Fruit fly (Drosophila melanogaster): Measurements from ENCODE around the gene GckIII.

GckIII gene

dm6 chr3R:17060244-17060664 is 25.1 kb upstream of the GckIII start (continued):
- TF ChIP-seq bcd (GFP tag; optimal IDR thresholded peaks at IDR 0.05) (peak; percentile 47), CG30403 (GFP tag; optimal IDR thresholded peaks at IDR 0.05) (peak; percentile 73), cas (GFP tag; IDR thresholded peaks at IDR 0.05) (no peak), klu (GFP tag; IDR thresholded peaks at IDR 0.05) (no peak), sob (GFP tag; IDR thresholded peaks at IDR 0.05) (no peak), toy (GFP tag; IDR thresholded peaks at IDR 0.05) (no peak), pnt (GFP tag; optimal IDR thresholded peaks at IDR 0.05) (peak; percentile 10), CG14014 (GFP tag; IDR thresholded peaks at IDR 0.05) (no peak), ttk (GFP tag; IDR thresholded peaks at IDR 0.05) (no peak), chinmo (GFP tag; IDR thresholded peaks at IDR 0.05; ENCODE audit: partially characterized antibody) (no peak), Dip2 (GFP tag; IDR thresholded peaks at IDR 0.05) (no peak), Asciz (GFP tag; optimal IDR thresholded peaks at IDR 0.05) (peak; percentile 69), cg (GFP tag; optimal IDR thresholded peaks at IDR 0.05) (no peak), ind (GFP tag; optimal IDR thresholded peaks at IDR 0.05) (peak; percentile 48), lilli (GFP tag; optimal IDR thresholded peaks at IDR 0.05) (peak; percentile 26), Dref (GFP tag; IDR thresholded peaks at IDR 0.05) (no peak), NfI (GFP tag; optimal IDR thresholded peaks at IDR 0.05) (peak; percentile 12), gsb (GFP tag; IDR thresholded peaks at IDR 0.05) (no peak), CG10321 (GFP tag; IDR thresholded peaks at IDR 0.05) (no peak), lab (GFP tag; optimal IDR thresholded peaks at IDR 0.05) (peak; percentile 35), Jarid2 (GFP tag; optimal IDR thresholded peaks at IDR 0.05) (peak; percentile 16), CG2678 (tag; optimal IDR thresholded peaks at IDR 0.05) (peak; percentile 72), CG1832 (GFP tag; optimal IDR thresholded peaks at IDR 0.05) (no peak), Oli (tag; optimal IDR thresholded peaks at IDR 0.05) (peak; percentile 71), CG1792 (GFP tag; optimal IDR thresholded peaks at IDR 0.05) (no peak), en (GFP tag; optimal IDR thresholded peaks at IDR 0.05) (no peak), Sin3A (optimal IDR thresholded peaks at IDR 0.05) (no peak), tap (tag; optimal IDR thresholded peaks at IDR 0.05) (no peak), CG9797 (GFP tag; optimal IDR thresholded peaks at IDR 0.05) (no peak), usp (GFP tag; optimal IDR thresholded peaks at IDR 0.05) (no peak), fd64A (GFP tag; optimal IDR thresholded peaks at IDR 0.05) (no peak), CG6689 (GFP tag; IDR thresholded peaks at IDR 0.05) (0 out of 2 replicates have a peak, but pooled peaks have one; percentile 44), CG32772 (GFP tag; IDR thresholded peaks at IDR 0.05) (no peak; the same call in 1 of the 2 replicates), CG6813 (GFP tag; optimal IDR thresholded peaks at IDR 0.05) (no peak), CG7745 (tag; optimal IDR thresholded peaks at IDR 0.05) (no peak), Fer3 (tag; optimal IDR thresholded peaks at IDR 0.05) (no peak), CG34376 (GFP tag; optimal IDR thresholded peaks at IDR 0.05) (no peak), B-H1 (GFP tag; IDR thresholded peaks at IDR 0.05) (no peak), wor (GFP tag; IDR thresholded peaks at IDR 0.05) (peak; percentile 49; the same call in 1 of the 2 replicates), Rfx (GFP tag; IDR thresholded peaks at IDR 0.05) (peak; percentile 9; the same call in 1 of the 2 replicates), salm (tag; optimal IDR thresholded peaks at IDR 0.05) (no peak), YL-1 (GFP tag; optimal IDR thresholded peaks at IDR 0.05) (no peak), gfzf (GFP tag; optimal IDR thresholded peaks at IDR 0.05) (no peak), CG7786 (GFP tag; optimal IDR thresholded peaks at IDR 0.05) (peak; percentile 19), Chrac-16 (GFP tag; optimal IDR thresholded peaks at IDR 0.05) (peak; percentile 14), nau (GFP tag; optimal IDR thresholded peaks at IDR 0.05) (peak; percentile 35), fu2 (GFP tag; optimal IDR thresholded peaks at IDR 0.05) (no peak), luna (GFP tag; optimal IDR thresholded peaks at IDR 0.05) (no peak), tna (GFP tag; IDR thresholded peaks at IDR 0.05; ENCODE audit: partially characterized antibody) (no peak), CG6765 (GFP tag; optimal IDR thresholded peaks at IDR 0.05) (no peak), CG16779 (GFP tag; IDR thresholded peaks at IDR 0.05) (no peak), HHEX (GFP tag; optimal IDR thresholded peaks at IDR 0.05) (peak; percentile 8)
